Worm (Caenorhabditis elegans): ENCODE data around the gene glb-10.

glb-10 gene

DNA sequence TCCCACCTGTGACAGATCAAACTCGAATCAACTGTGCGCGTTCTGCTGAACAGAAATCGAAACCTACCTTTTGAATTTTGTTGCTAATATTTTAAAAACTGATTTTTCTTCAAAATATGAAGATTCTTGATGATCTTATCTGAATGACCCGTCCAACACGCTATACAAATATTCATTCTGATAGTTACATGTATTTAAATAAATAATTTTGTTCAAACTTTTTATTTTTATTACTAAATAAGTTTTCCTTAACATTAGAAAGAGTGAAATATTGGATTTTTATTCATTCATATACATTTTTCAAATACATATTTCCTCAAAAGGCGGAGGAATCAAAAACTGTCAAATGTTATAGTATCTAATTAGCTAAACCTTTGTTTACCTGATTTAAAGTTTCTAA lies 41.1 kb downstream of the glb-10 start, which contains the start of gene F13H8.8:
TSS of gene F13H8.8 (minus strand) at position 101 of the 400 bp plus-strand sequence.
- no peak for TF ChIP-seq unc-55 (GFP tag; optimal IDR thresholded peaks at IDR 0.05)
- no peak for TF ChIP-seq ztf-4 (tag; optimal IDR thresholded peaks at IDR 0.05)
- no peak for TF ChIP-seq F13H6.1 (tag; optimal IDR thresholded peaks at IDR 0.05)
- no peak for TF ChIP-seq R02D3.7 (tag; optimal IDR thresholded peaks at IDR 0.05)
- TF ChIP-seq ama-1 (optimal IDR thresholded peaks at IDR 0.05): no peak
- TF ChIP-seq zag-1 (tag; optimal IDR thresholded peaks at IDR 0.05): no peak
- no peak for TF ChIP-seq ZK546.5 (tag; optimal IDR thresholded peaks at IDR 0.05)

DNA sequence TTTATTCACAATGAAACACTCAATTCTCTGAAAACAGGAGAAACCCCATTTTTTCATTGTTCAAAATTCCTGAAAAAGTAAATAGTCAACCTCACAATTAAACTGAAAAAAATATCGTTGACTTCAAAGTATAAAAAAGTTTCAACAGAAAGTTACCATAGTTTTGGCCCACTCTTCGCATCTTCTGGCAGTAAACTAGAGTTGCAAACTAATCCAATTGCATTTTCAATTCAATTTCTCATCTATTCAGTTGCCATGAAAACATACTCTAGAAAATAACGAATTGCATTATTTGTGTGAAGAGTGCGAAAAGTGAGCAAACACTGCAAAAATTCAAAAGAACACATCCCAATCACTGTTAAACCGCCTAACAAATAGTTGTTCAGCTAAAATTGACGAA lies 45.4 kb downstream of the glb-10 start, which contains the start of gene F13H8.3:
TSS of gene F13H8.3 (plus strand) at position 301 of the 400 bp plus-strand sequence.
- no peak for TF ChIP-seq egl-27 (tag; optimal IDR thresholded peaks at IDR 0.05)

DNA sequence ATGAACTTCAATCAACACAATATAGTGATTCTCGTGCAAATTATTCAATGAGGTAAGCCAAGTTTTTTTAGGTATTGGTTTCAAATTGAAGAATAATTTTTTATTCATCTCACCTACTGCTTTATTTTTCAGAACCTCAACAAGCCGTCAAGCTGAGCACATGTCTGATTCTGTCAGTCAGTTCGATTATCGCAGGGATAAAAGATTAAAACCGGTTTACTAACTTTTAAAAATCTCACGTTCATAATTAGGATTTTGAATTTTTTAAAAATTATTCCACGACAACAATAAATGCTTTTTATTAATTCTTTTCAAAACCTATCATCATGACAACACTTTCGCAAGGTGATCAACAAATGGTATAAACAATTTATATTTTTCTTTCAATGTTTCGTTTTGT lies 46.9 kb downstream of the glb-10 start, which contains the start of gene F13H8.12:
TSS of gene F13H8.12 (plus strand) at position 301 of the 400 bp plus-strand sequence.
- no peak for TF ChIP-seq mdl-1 (tag; optimal IDR thresholded peaks at IDR 0.05)
- TF ChIP-seq unc-62 (GFP tag; optimal IDR thresholded peaks at IDR 0.05): no peak
- TF ChIP-seq snpc-4 (tag; optimal IDR thresholded peaks at IDR 0.05): no peak
- no peak for TF ChIP-seq lin-39 (tag; optimal IDR thresholded peaks at IDR 0.05)
- TF ChIP-seq skn-1 (tag; optimal IDR thresholded peaks at IDR 0.05): no peak
- TF ChIP-seq crh-2 (tag; optimal IDR thresholded peaks at IDR 0.05): no peak
- TF ChIP-seq ztf-11 (tag; optimal IDR thresholded peaks at IDR 0.05): no peak
- no peak for TF ChIP-seq elt-3 (tag; optimal IDR thresholded peaks at IDR 0.05)
- no peak for TF ChIP-seq nhr-21 (tag; optimal IDR thresholded peaks at IDR 0.05)
- no peak for TF ChIP-seq ceh-16 (tag; optimal IDR thresholded peaks at IDR 0.05)
- no peak for TF ChIP-seq nhr-237 (tag; optimal IDR thresholded peaks at IDR 0.05)
- TF ChIP-seq zag-1 (tag; optimal IDR thresholded peaks at IDR 0.05): no peak
- no peak for TF ChIP-seq ztf-4 (tag; optimal IDR thresholded peaks at IDR 0.05)

DNA sequence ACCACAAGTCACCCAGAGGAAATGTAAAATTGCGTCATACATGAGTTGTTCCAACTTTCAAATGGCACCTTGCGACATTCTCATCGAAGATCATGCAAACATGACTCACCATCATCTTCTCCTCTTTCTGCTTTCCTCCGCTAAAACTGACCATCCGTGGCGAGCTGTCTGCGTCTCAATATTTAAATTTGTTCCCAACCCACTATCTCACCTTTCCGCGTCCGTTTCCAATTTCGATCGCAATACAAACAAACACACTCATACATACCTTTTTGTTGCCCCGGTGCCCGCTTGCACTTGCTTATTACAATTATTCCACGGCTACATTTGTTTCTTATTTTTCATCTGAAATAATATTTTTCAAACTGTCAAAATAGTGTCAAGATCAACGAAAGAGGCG lies 48.4 kb downstream of the glb-10 start, which contains the start of gene nmgp-1:
TSS of gene nmgp-1 (plus strand) at position 174 of the 400 bp plus-strand sequence.
- peak; percentile 25 for TF ChIP-seq nhr-129 (tag; optimal IDR thresholded peaks at IDR 0.05)
- TF ChIP-seq nhr-77 (tag; optimal IDR thresholded peaks at IDR 0.05): no peak
- peak; percentile 66 for TF ChIP-seq fos-1 (tag; optimal IDR thresholded peaks at IDR 0.05)
- no peak for TF ChIP-seq lin-13 (GFP tag; optimal IDR thresholded peaks at IDR 0.05)

DNA sequence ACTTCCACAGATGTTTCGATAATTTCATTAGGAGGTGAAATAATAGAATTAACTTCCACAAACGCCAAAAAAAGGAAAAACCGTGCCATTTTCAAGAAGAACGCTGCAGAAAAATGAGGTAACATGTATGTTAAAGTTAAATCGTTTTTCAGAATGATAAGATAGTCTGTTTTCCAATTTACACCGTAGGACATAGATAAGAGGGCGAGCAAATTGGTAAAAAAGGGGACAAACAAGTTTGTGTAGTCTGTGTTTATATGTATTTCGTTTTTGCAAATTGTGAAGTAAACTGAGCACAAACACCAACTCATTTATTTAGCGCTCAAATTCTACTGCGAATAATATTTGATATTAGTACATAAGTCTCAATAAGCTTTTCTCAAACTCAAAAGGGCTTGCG lies 49.2 kb downstream of the glb-10 start, which contains the start of gene F13H8.11:
TSS of gene F13H8.11 (minus strand) at position 155 of the 400 bp plus-strand sequence.
- TF ChIP-seq fos-1 (tag; optimal IDR thresholded peaks at IDR 0.05) (peak; percentile 60), nhr-12 (tag; optimal IDR thresholded peaks at IDR 0.05) (no peak), sma-9 (GFP tag; optimal IDR thresholded peaks at IDR 0.05) (peak; percentile 50), sma-9 (tag; optimal IDR thresholded peaks at IDR 0.05) (no peak)
